Fruit fly (Drosophila melanogaster) whole organism, embryonic: ENCODE results near the gene CG4074.
A peak's percentile ranks its signal among the peaks of the same experiment; 100 is the strongest.

Source experiments
- Adf1 ChIP-seq: fragments of 200-800 bp; sonication (Bioruptor generic); IDR thresholded peaks from 2 replicates; pipeline ENCODE4 v1.3.6; 2022; ENCODE audit warnings: missing biosample characterization, missing genetic modification characterization
- Atf6 ChIP-seq: fragments of 200-800 bp; sonication (Bioruptor generic); IDR thresholded peaks from 2 replicates; pipeline ENCODE4 v1.3.6; 2022; ENCODE audit warnings: missing biosample characterization, missing genetic modification characterization
- CG10267 ChIP-seq: fragments of 200-800 bp; sonication (Bioruptor generic); optimal IDR thresholded peaks from 2 replicates; lab custom pipeline; 2018; ENCODE audit warnings: missing biosample characterization, mild to moderate bottlenecking, missing genetic modification characterization, moderate library complexity
- CG12299 ChIP-seq: fragments of 200-800 bp; sonication (Bioruptor generic); optimal IDR thresholded peaks from 2 replicates; lab custom pipeline; 2018; ENCODE audit warnings: missing biosample characterization, mild to moderate bottlenecking, missing genetic modification characterization
- CG12391 ChIP-seq: fragments of 200-800 bp; sonication (Bioruptor generic); optimal IDR thresholded peaks from 3 replicates; lab custom pipeline; 2018; ENCODE audit warnings: missing biosample characterization, mild to moderate bottlenecking, missing genetic modification characterization, moderate library complexity
- CG13775 ChIP-seq: fragments of 200-800 bp; sonication (Bioruptor generic); optimal IDR thresholded peaks from 3 replicates; lab custom pipeline; 2017; ENCODE audit warnings: missing biosample characterization, mild to moderate bottlenecking, missing genetic modification characterization
- CG14710 ChIP-seq: fragments of 200-800 bp; sonication (Bioruptor generic); optimal IDR thresholded peaks from 3 replicates; lab custom pipeline; 2019; ENCODE audit warnings: missing biosample characterization, mild to moderate bottlenecking, missing genetic modification characterization, moderate library complexity
- CG1603 ChIP-seq: fragments of 200-800 bp; sonication (Bioruptor generic); optimal IDR thresholded peaks from 2 replicates; lab custom pipeline; 2019; ENCODE audit warnings: missing biosample characterization, mild to moderate bottlenecking, missing genetic modification characterization, moderate library complexity
- CG34224 ChIP-seq: fragments of 200-800 bp; sonication (Bioruptor generic); IDR thresholded peaks from 3 replicates; pipeline ENCODE4 v1.3.6; 2022; ENCODE audit warnings: missing biosample characterization, missing genetic modification characterization; ENCODE audit not compliant: partially characterized antibody
- CG4617 ChIP-seq: fragments of 200-800 bp; sonication (Bioruptor generic); optimal IDR thresholded peaks from 3 replicates; lab custom pipeline; 2016; ENCODE audit warnings: missing biosample characterization, missing genetic modification characterization, borderline replicate concordance
- CG6689 ChIP-seq: fragments of 200-800 bp; sonication (Bioruptor generic); IDR thresholded peaks from 2 replicates; pipeline ENCODE4 v1.3.6; 2022; ENCODE audit warnings: missing biosample characterization, missing genetic modification characterization
- CG6813 ChIP-seq: fragments of 200-800 bp; sonication (Bioruptor generic); optimal IDR thresholded peaks from 2 replicates; lab custom pipeline; 2017; ENCODE audit warnings: missing biosample characterization, missing genetic modification characterization, mild to moderate bottlenecking, moderate library complexity, missing genetic modification reagents
- CG8089 ChIP-seq: fragments of 200-800 bp; sonication (Bioruptor generic); optimal IDR thresholded peaks from 3 replicates; lab custom pipeline; 2016; ENCODE audit warnings: missing biosample characterization, missing genetic modification characterization
- CG8359 ChIP-seq: fragments of 200-800 bp; sonication (Bioruptor generic); optimal IDR thresholded peaks from 2 replicates; lab custom pipeline; 2017; ENCODE audit warnings: missing biosample characterization, mild to moderate bottlenecking, missing genetic modification characterization, borderline replicate concordance
- CG8388 ChIP-seq: fragments of 200-800 bp; sonication (Bioruptor generic); optimal IDR thresholded peaks from 2 replicates; lab custom pipeline; 2019; ENCODE audit warnings: missing biosample characterization, mild to moderate bottlenecking, missing genetic modification characterization, moderate library complexity
- CTCF ChIP-seq: fragments of 200-800 bp; sonication (Bioruptor generic); optimal IDR thresholded peaks from 2 replicates; lab custom pipeline; 2017; ENCODE audit warnings: missing biosample characterization, mild to moderate bottlenecking, missing genetic modification characterization, moderate library complexity
- CkIIα-i1 ChIP-seq: fragments of 200-800 bp; sonication (Bioruptor generic); IDR thresholded peaks from 2 replicates; pipeline ENCODE4 v1.3.6; 2022; ENCODE audit warnings: missing biosample characterization, missing genetic modification characterization
- Dll ChIP-seq: fragments of 200-800 bp; sonication (Bioruptor generic); IDR thresholded peaks from 4 replicates; pipeline ENCODE4 v1.3.6; 2022; ENCODE audit warnings: missing biosample characterization, missing genetic modification characterization; ENCODE audit not compliant: partially characterized antibody
- Elba2 ChIP-seq: fragments of 200-800 bp; sonication (Bioruptor generic); optimal IDR thresholded peaks from 3 replicates; lab custom pipeline; 2016; ENCODE audit warnings: missing biosample characterization, missing genetic modification characterization
- Ets97D ChIP-seq: fragments of 200-800 bp; sonication (Bioruptor generic); optimal IDR thresholded peaks from 3 replicates; lab custom pipeline; 2016; ENCODE audit warnings: missing biosample characterization, missing genetic modification characterization
- Fer2 ChIP-seq: fragments of 200-800 bp; sonication (Bioruptor generic); optimal IDR thresholded peaks from 2 replicates; lab custom pipeline; 2018; ENCODE audit warnings: missing biosample characterization, mild to moderate bottlenecking, missing genetic modification characterization, moderate library complexity
- HLH3B ChIP-seq: fragments of 200-800 bp; sonication (Bioruptor generic); IDR thresholded peaks from 2 replicates; pipeline ENCODE4 v1.3.6; 2022; ENCODE audit warnings: missing biosample characterization, missing genetic modification characterization
- HmgZ ChIP-seq: fragments of 200-800 bp; sonication (Bioruptor generic); optimal IDR thresholded peaks from 2 replicates; lab custom pipeline; 2018; ENCODE audit warnings: missing biosample characterization, mild to moderate bottlenecking, missing genetic modification characterization
- MBD-R2 ChIP-seq: fragments of 200-800 bp; sonication (Bioruptor generic); IDR thresholded peaks from 2 replicates; pipeline ENCODE4 v1.3.6; 2022; ENCODE audit warnings: missing biosample characterization, missing genetic modification characterization
- Oli ChIP-seq: fragments of 200-800 bp; sonication (Bioruptor generic); optimal IDR thresholded peaks from 2 replicates; lab custom pipeline; 2018; ENCODE audit warnings: missing biosample characterization, mild to moderate bottlenecking, missing genetic modification characterization, moderate library complexity
- Optix ChIP-seq: fragments of 200-800 bp; sonication (Bioruptor generic); IDR thresholded peaks from 3 replicates; pipeline ENCODE4 v1.3.6; 2022; ENCODE audit warnings: missing biosample characterization, missing genetic modification characterization
- Sin3A ChIP-seq: fragments of >200 bp; optimal IDR thresholded peaks from 2 replicates; lab custom pipeline; 2018
- Sox102F ChIP-seq: fragments of 200-800 bp; sonication (Bioruptor generic); optimal IDR thresholded peaks from 2 replicates; lab custom pipeline; 2018; ENCODE audit warnings: missing biosample characterization, mild to moderate bottlenecking, missing genetic modification characterization, moderate library complexity
- Sry-δ ChIP-seq: fragments of 200-800 bp; sonication (Bioruptor generic); optimal IDR thresholded peaks from 2 replicates; lab custom pipeline; 2016; ENCODE audit warnings: missing biosample characterization, missing genetic modification characterization
- Stat92E ChIP-seq, 3 experiments: fragments of >200 bp in 2 of 3; fragments of 200-800 bp in 1 of 3; sonication (Bioruptor generic) in 1 of 3; optimal IDR thresholded peaks; 2 replicates each; lab custom pipeline; 2017 to 2019; ENCODE audit warnings: missing biosample characterization in 3 of 3, missing genetic modification characterization in 3 of 3, mild to moderate bottlenecking in 1 of 3, moderate library complexity in 1 of 3
- Tbp ChIP-seq: fragments of >200 bp; optimal IDR thresholded peaks from 2 replicates; lab custom pipeline; 2018; ENCODE audit warnings: missing biosample characterization, missing genetic modification characterization
- Xbp1 ChIP-seq: fragments of 200-800 bp; sonication (Bioruptor generic); optimal IDR thresholded peaks from 3 replicates; lab custom pipeline; 2016; ENCODE audit warnings: missing biosample characterization, mild to moderate bottlenecking, missing genetic modification characterization
- bigmax ChIP-seq: fragments of 200-800 bp; sonication (Bioruptor generic); optimal IDR thresholded peaks from 2 replicates; lab custom pipeline; 2018; ENCODE audit warnings: missing biosample characterization, mild to moderate bottlenecking, missing genetic modification characterization
- bsh ChIP-seq, 2 experiments: fragments of 200-800 bp; sonication (Bioruptor generic); optimal IDR thresholded peaks; 2 replicates each; lab custom pipeline; 2017 to 2018; ENCODE audit warnings: mild to moderate bottlenecking in 2 of 2, missing biosample characterization in 2 of 2, missing genetic modification characterization in 2 of 2, moderate library complexity in 1 of 2
- cato ChIP-seq: fragments of 200-800 bp; sonication (Bioruptor generic); optimal IDR thresholded peaks from 2 replicates; lab custom pipeline; 2016; ENCODE audit warnings: missing biosample characterization, missing genetic modification characterization, borderline replicate concordance
- chinmo ChIP-seq: fragments of 200-800 bp; sonication (Bioruptor generic); IDR thresholded peaks from 4 replicates; pipeline ENCODE4 v1.3.6; 2022; ENCODE audit warnings: missing biosample characterization, missing genetic modification characterization; ENCODE audit not compliant: partially characterized antibody
- croc ChIP-seq: fragments of 200-800 bp; sonication (Bioruptor generic); conservative IDR thresholded peaks from 3 replicates; pipeline ENCODE4 v1.3.6; 2022; ENCODE audit warnings: missing biosample characterization, missing genetic modification characterization
- gfzf ChIP-seq: fragments of 200-800 bp; sonication (Bioruptor generic); optimal IDR thresholded peaks from 2 replicates; lab custom pipeline; 2016; ENCODE audit warnings: missing biosample characterization, mild to moderate bottlenecking, missing genetic modification characterization, moderate library complexity
- hb ChIP-seq: fragments of 200-800 bp; sonication (Bioruptor generic); IDR thresholded peaks from 3 replicates; pipeline ENCODE4 v1.3.6; 2022; ENCODE audit warnings: missing biosample characterization, missing genetic modification characterization; ENCODE audit not compliant: partially characterized antibody
- insv ChIP-seq, 2 experiments: fragments of 200-800 bp; sonication (Bioruptor generic); optimal IDR thresholded peaks; 3 replicates each; lab custom pipeline; 2016 to 2018; ENCODE audit warnings: missing biosample characterization in 2 of 2, missing genetic modification characterization in 2 of 2
- jigr1 ChIP-seq: fragments of 200-800 bp; sonication (Bioruptor generic); IDR thresholded peaks from 3 replicates; pipeline ENCODE4 v1.3.6; 2022; ENCODE audit warnings: missing biosample characterization, missing genetic modification characterization
- kay ChIP-seq: fragments of 200-800 bp; sonication (Bioruptor generic); optimal IDR thresholded peaks from 2 replicates; lab custom pipeline; 2016; ENCODE audit warnings: missing biosample characterization, missing genetic modification characterization
- knrl ChIP-seq: fragments of 200-800 bp; sonication (Bioruptor generic); IDR thresholded peaks from 3 replicates; pipeline ENCODE4 v1.3.6; 2022; ENCODE audit warnings: missing biosample characterization, missing genetic modification characterization; ENCODE audit not compliant: partially characterized antibody
- nmo ChIP-seq: fragments of 200-800 bp; sonication (Bioruptor generic); optimal IDR thresholded peaks from 2 replicates; lab custom pipeline; 2018; ENCODE audit warnings: missing biosample characterization, mild to moderate bottlenecking, missing genetic modification characterization, moderate library complexity
- odd ChIP-seq: fragments of 200-800 bp; sonication (Bioruptor generic); optimal IDR thresholded peaks from 2 replicates; lab custom pipeline; 2017; ENCODE audit warnings: missing biosample characterization, mild to moderate bottlenecking, missing genetic modification characterization
- stwl ChIP-seq: fragments of 200-800 bp; sonication (Bioruptor generic); optimal IDR thresholded peaks from 3 replicates; lab custom pipeline; 2018; ENCODE audit warnings: missing biosample characterization, mild to moderate bottlenecking, missing genetic modification characterization, moderate library complexity
- toy ChIP-seq: fragments of 200-800 bp; sonication (Bioruptor generic); IDR thresholded peaks from 2 replicates; pipeline ENCODE4 v1.3.6; 2022; ENCODE audit warnings: missing biosample characterization, missing genetic modification characterization
- unc-4 ChIP-seq: fragments of 200-800 bp; sonication (Bioruptor generic); IDR thresholded peaks from 2 replicates; pipeline ENCODE4 v1.3.6; 2022; ENCODE audit warnings: missing biosample characterization, missing genetic modification characterization; ENCODE audit not compliant: partially characterized antibody
- zfh1 ChIP-seq: fragments of 200-800 bp; sonication (Bioruptor generic); IDR thresholded peaks from 3 replicates; pipeline ENCODE4 v1.3.6; 2022; ENCODE audit warnings: missing biosample characterization, missing genetic modification characterization
- zfh2 ChIP-seq: fragments of 200-800 bp; sonication (Bioruptor generic); optimal IDR thresholded peaks from 2 replicates; lab custom pipeline; 2016; ENCODE audit warnings: missing biosample characterization, missing genetic modification characterization

CG4074 gene

dm6 chr3L:20800208-20800607, 30.9 kb upstream of the CG4074 start, which contains the start of gene Spc105R (continued):
- TF ChIP-seq Atf6 (GFP tag; lab: Robert Waterston, UW): no peak
- TF ChIP-seq Ets97D (GFP tag; lab: Kevin White, UChicago): peak; percentile 86
- no peak for TF ChIP-seq bigmax (GFP tag; lab: Kevin White, UChicago)
- TF ChIP-seq cato (GFP tag; lab: Kevin White, UChicago): no peak
- TF ChIP-seq stwl (tag; lab: Kevin White, UChicago): peak; percentile 47
- TF ChIP-seq CG8388 (GFP tag; lab: Kevin White, UChicago): no peak
- TF ChIP-seq Sin3A (lab: Kevin White, UChicago): peak; percentile 47
- TF ChIP-seq Fer2 (tag; lab: Kevin White, UChicago): no peak
- peak; percentile 50 for TF ChIP-seq unc-4
- TF ChIP-seq bsh (GFP tag; optimal IDR thresholded peaks at IDR 0.05; lab: Kevin White, UChicago): no peak
- peak; percentile 53; the same call in 2 of the 4 replicates for TF ChIP-seq Dll (GFP tag; lab: Robert Waterston, UW)
- peak; percentile 22 for TF ChIP-seq CG8359 (GFP tag; lab: Kevin White, UChicago)
- TF ChIP-seq kay (GFP tag; lab: Kevin White, UChicago): no peak
- peak; percentile 31 for TF ChIP-seq nmo (GFP tag; lab: Kevin White, UChicago)
- TF ChIP-seq Oli (tag; lab: Kevin White, UChicago): no peak
- peak; percentile 62 for TF ChIP-seq Sry-δ
- TF ChIP-seq CTCF (GFP tag; lab: Kevin White, UChicago): peak; percentile 46
- TF ChIP-seq CkIIα-i1: no peak
- TF ChIP-seq CG6813 (GFP tag; lab: Kevin White, UChicago): no peak
- TF ChIP-seq CG10267: peak; percentile 37
- TF ChIP-seq croc (GFP tag; lab: Robert Waterston, UW): no peak
- TF ChIP-seq CG8089 (GFP tag; lab: Kevin White, UChicago): no peak
- peak; percentile 65 for TF ChIP-seq Elba2 (GFP tag; lab: Kevin White, UChicago)
- TF ChIP-seq HLH3B (GFP tag; lab: Robert Waterston, UW): no peak
- TF ChIP-seq Tbp (GFP tag; lab: Kevin White, UChicago): no peak
- TF ChIP-seq CG4617: peak; percentile 7
- peak; percentile 80 for TF ChIP-seq CG1603 (tag; lab: Kevin White, UChicago)
- TF ChIP-seq CG14710 (tag; lab: Kevin White, UChicago): peak; percentile 52
- TF ChIP-seq zfh2 (GFP tag; lab: Kevin White, UChicago): no peak
- 0 out of 4 replicates have a peak, but pooled peaks have one; percentile 35 for TF ChIP-seq chinmo
- peak in 1 of 2 experiments; percentile 80 for TF ChIP-seq insv (GFP tag; optimal IDR thresholded peaks at IDR 0.05; lab: Kevin White, UChicago)
- TF ChIP-seq gfzf (GFP tag; lab: Kevin White, UChicago): peak; percentile 86
- peak; percentile 7 for TF ChIP-seq HmgZ (tag; lab: Kevin White, UChicago)
- peak in 1 of 3 experiments; percentile 9 for TF ChIP-seq Stat92E (GFP tag; optimal IDR thresholded peaks at IDR 0.05; lab: Kevin White, UChicago)
- no peak for TF ChIP-seq odd (GFP tag; lab: Kevin White, UChicago)
- TF ChIP-seq CG34224 (GFP tag; lab: Robert Waterston, UW): 0 out of 3 replicates have a peak, but pooled peaks have one; percentile 29
- TF ChIP-seq CG6689 (GFP tag; lab: Robert Waterston, UW): no peak
- peak; percentile 74 for TF ChIP-seq MBD-R2 (GFP tag; lab: Robert Waterston, UW)

DNA sequence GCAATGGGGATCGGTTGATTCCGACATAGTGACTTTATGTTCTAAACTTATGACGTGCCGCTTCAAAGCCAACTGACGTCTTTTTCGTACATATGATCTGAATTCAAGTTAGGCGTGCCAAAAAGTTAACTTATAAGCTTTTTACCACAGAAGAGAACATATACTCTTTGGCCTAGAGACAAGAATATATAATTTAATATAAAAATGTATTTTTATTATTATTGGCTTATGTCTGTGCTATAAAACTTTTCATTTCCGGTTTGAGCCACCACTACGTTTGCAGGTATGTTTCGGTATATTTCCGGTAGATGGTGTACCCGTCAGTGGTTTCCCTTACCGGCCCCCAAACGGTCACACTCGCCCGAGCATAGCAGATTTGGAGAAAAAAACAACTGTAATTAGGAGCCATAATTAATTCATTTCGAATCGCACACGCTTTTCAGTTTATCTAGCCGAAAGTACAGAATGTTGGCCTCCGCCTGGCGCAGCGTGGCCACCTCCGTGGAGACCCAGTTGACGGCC, 29.1 kb upstream of the CG4074 start, which contains the start of the genes CG3698 and tzn:
CG3698 (minus strand) TSS at position 51 of the 522 bp plus-strand sequence.
tzn (plus strand) TSS at position 321 of the 522 bp plus-strand sequence.
- peak; percentile 85 for TF ChIP-seq toy (GFP tag; lab: Robert Waterston, UW)
- no peak for TF ChIP-seq hb (GFP tag; lab: Robert Waterston, UW)
- peak; percentile 73 for TF ChIP-seq Adf1 (GFP tag; lab: Robert Waterston, UW)
- peak; percentile 73 for TF ChIP-seq CG12299
- TF ChIP-seq jigr1: 0 out of 3 replicates have a peak, but pooled peaks have one; percentile 35
- TF ChIP-seq cato (GFP tag; lab: Kevin White, UChicago): peak; percentile 91
- TF ChIP-seq knrl: no peak; the same call in 2 of the 3 replicates
- TF ChIP-seq Optix (GFP tag; lab: Robert Waterston, UW): peak; percentile 90
- TF ChIP-seq CG13775: peak; percentile 97
- no peak for TF ChIP-seq Sox102F (GFP tag; lab: Kevin White, UChicago)
- peak; percentile 94 for TF ChIP-seq Xbp1 (GFP tag; lab: Kevin White, UChicago)
- TF ChIP-seq zfh1 (GFP tag; lab: Robert Waterston, UW): peak; percentile 96
- TF ChIP-seq CG12391 (tag; lab: Kevin White, UChicago): peak; percentile 93
